Fruit fly (Drosophila melanogaster): ENCODE measurements around the gene Dhc98D.

The Dhc98D gene

dm6 chr3R:28486653-28487052 lies at the start of gene Dhc98D:
Gene Dhc98D (plus strand): TSS chr3R:28486953.
- TF ChIP-seq fru (GFP tag; optimal IDR thresholded peaks at IDR 0.05) (no peak), psq (GFP tag; optimal IDR thresholded peaks at IDR 0.05) (no peak), OdsH (GFP tag; optimal IDR thresholded peaks at IDR 0.05) (no peak), CG9705 (GFP tag; optimal IDR thresholded peaks at IDR 0.05) (no peak), h (GFP tag; optimal IDR thresholded peaks at IDR 0.05) (no peak), HLH106 (tag; optimal IDR thresholded peaks at IDR 0.05) (no peak), Sp1 (GFP tag; optimal IDR thresholded peaks at IDR 0.05) (no peak), dl (GFP tag; optimal IDR thresholded peaks at IDR 0.05; ENCODE audit: insufficient read depth in 1 of 2, partially characterized antibody in 2 of 2) (no peak), Jra (GFP tag; optimal IDR thresholded peaks at IDR 0.05) (no peak), usp (GFP tag; optimal IDR thresholded peaks at IDR 0.05) (no peak), tai (GFP tag; optimal IDR thresholded peaks at IDR 0.05) (no peak)

dm6 chr3R:28484257-28484656 lies 2.5 kb upstream of the Dhc98D start, which contains the start of gene CG1894:
Gene CG1894 (plus strand): TSS chr3R:28484557.
- TF ChIP-seq CG9705 (GFP tag; optimal IDR thresholded peaks at IDR 0.05) (no peak), psq (GFP tag; optimal IDR thresholded peaks at IDR 0.05) (no peak), CrebA (GFP tag; optimal IDR thresholded peaks at IDR 0.05; ENCODE audit: borderline replicate concordance) (no peak), ey (GFP tag; optimal IDR thresholded peaks at IDR 0.05) (no peak), dmrt93B (GFP tag; optimal IDR thresholded peaks at IDR 0.05) (no peak), tai (GFP tag; optimal IDR thresholded peaks at IDR 0.05) (no peak), sage (GFP tag; optimal IDR thresholded peaks at IDR 0.05) (no peak), Sp1 (GFP tag; optimal IDR thresholded peaks at IDR 0.05) (no peak), fru (GFP tag; optimal IDR thresholded peaks at IDR 0.05) (no peak), Jra (GFP tag; optimal IDR thresholded peaks at IDR 0.05) (no peak), Myc (optimal IDR thresholded peaks at IDR 0.05) (no peak), jim (GFP tag; optimal IDR thresholded peaks at IDR 0.05) (no peak), HLH106 (tag; optimal IDR thresholded peaks at IDR 0.05) (no peak), lola (GFP tag; optimal IDR thresholded peaks at IDR 0.05) (no peak), CG32264 (GFP tag; optimal IDR thresholded peaks at IDR 0.05) (no peak)

- TF ChIP-seq GATAd (GFP tag; optimal IDR thresholded peaks at IDR 0.05) (no peak), Sp1 (GFP tag; optimal IDR thresholded peaks at IDR 0.05) (no peak)
Observed at dm6 chr3R:28520401-28520800, 33.6 kb downstream of the Dhc98D start, which contains the start of gene CG31051. Gene CG31051 (minus strand): TSS chr3R:28520515.

- TF ChIP-seq Hr78 (GFP tag; optimal IDR thresholded peaks at IDR 0.05) (no peak), woc (GFP tag; optimal IDR thresholded peaks at IDR 0.05) (peak; percentile 68), Jra (GFP tag; optimal IDR thresholded peaks at IDR 0.05) (peak; percentile 61), pan (optimal IDR thresholded peaks at IDR 0.05) (no peak), fru (GFP tag; optimal IDR thresholded peaks at IDR 0.05) (peak; percentile 54), Hr83 (GFP tag; optimal IDR thresholded peaks at IDR 0.05; ENCODE audit: poor library complexity, severe bottlenecking) (no peak), dl (GFP tag; optimal IDR thresholded peaks at IDR 0.05; ENCODE audit: insufficient read depth in 1 of 2, partially characterized antibody in 2 of 2) (no peak), CG9705 (GFP tag; optimal IDR thresholded peaks at IDR 0.05) (no peak), dmrt93B (GFP tag; optimal IDR thresholded peaks at IDR 0.05) (no peak), br (GFP tag; optimal IDR thresholded peaks at IDR 0.05) (peak; percentile 23), GATAd (GFP tag; optimal IDR thresholded peaks at IDR 0.05) (no peak), tai (GFP tag; optimal IDR thresholded peaks at IDR 0.05) (no peak), Abd-B (GFP tag; optimal IDR thresholded peaks at IDR 0.05) (no peak), dsf (GFP tag; optimal IDR thresholded peaks at IDR 0.05; ENCODE audit: borderline replicate concordance) (no peak), psq (GFP tag; optimal IDR thresholded peaks at IDR 0.05) (peak; percentile 48), Myc (optimal IDR thresholded peaks at IDR 0.05) (no peak), usp (GFP tag; optimal IDR thresholded peaks at IDR 0.05) (no peak), Rel (GFP tag; optimal IDR thresholded peaks at IDR 0.05) (peak; percentile 8), Rel (tag; optimal IDR thresholded peaks at IDR 0.05) (no peak), ey (GFP tag; optimal IDR thresholded peaks at IDR 0.05) (peak; percentile 22), Dif (GFP tag; optimal IDR thresholded peaks at IDR 0.05; ENCODE audit: partially characterized antibody) (no peak), foxo (GFP tag; optimal IDR thresholded peaks at IDR 0.05) (peak in 1 of 2 experiments; percentile 48), HLH106 (tag; optimal IDR thresholded peaks at IDR 0.05) (peak; percentile 40), h (GFP tag; optimal IDR thresholded peaks at IDR 0.05) (peak; percentile 10), rgr (GFP tag; optimal IDR thresholded peaks at IDR 0.05) (peak; percentile 17), CrebA (GFP tag; optimal IDR thresholded peaks at IDR 0.05; ENCODE audit: borderline replicate concordance) (peak; percentile 15), OdsH (GFP tag; optimal IDR thresholded peaks at IDR 0.05) (peak; percentile 8), Mio (GFP tag; optimal IDR thresholded peaks at IDR 0.05) (no peak), Vsx2 (GFP tag; optimal IDR thresholded peaks at IDR 0.05; ENCODE audit: partially characterized antibody) (no peak), brk (GFP tag; optimal IDR thresholded peaks at IDR 0.05) (peak; percentile 42), lola (GFP tag; optimal IDR thresholded peaks at IDR 0.05) (no peak)
Observed at dm6 chr3R:28536794-28537193, 50.0 kb downstream of the Dhc98D start.
